Worm (Caenorhabditis elegans) whole organism, midembryonic: ENCODE measurements around the gene F10G7.9.

Experiments used
- T22C8.4 ChIP-seq: fragments of 200-800 bp; sonication (Bioruptor generic); IDR thresholded peaks from 2 replicates; pipeline ENCODE4 v1.3.6; 2022; ENCODE audit warnings: missing genetic modification characterization, missing compliant biosample characterization
- cog-1 ChIP-seq: sonication (generic microtip); optimal IDR thresholded peaks from 2 replicates; lab custom pipeline; 2016; ENCODE audit warnings: missing genetic modification characterization, missing compliant biosample characterization
- flt-1 ChIP-seq: fragments of 200-800 bp; sonication (Bioruptor generic); IDR thresholded peaks from 2 replicates; pipeline ENCODE4 v1.3.6; 2022; ENCODE audit warnings: missing genetic modification characterization, missing compliant biosample characterization
- klf-2 ChIP-seq: fragments of 200-800 bp; sonication (Bioruptor generic); conservative IDR thresholded peaks from 2 replicates; pipeline ENCODE4 v1.3.6; 2022; ENCODE audit warnings: missing genetic modification reagents, missing genetic modification characterization, missing compliant biosample characterization
- med-1 ChIP-seq: sonication (generic microtip); optimal IDR thresholded peaks from 2 replicates; lab custom pipeline; 2017; ENCODE audit warnings: missing genetic modification characterization, mild to moderate bottlenecking, missing compliant biosample characterization, antibody characterized with exemption, missing genetic modification reagents; ENCODE audit not compliant: insufficient read depth
- ref-1 ChIP-seq: fragments of 200-800 bp; sonication (Bioruptor generic); conservative IDR thresholded peaks from 2 replicates; pipeline ENCODE4 v1.3.6; 2022; ENCODE audit warnings: missing genetic modification reagents, missing genetic modification characterization, missing compliant biosample characterization
- tab-1 ChIP-seq: fragments of 200-800 bp; sonication (Bioruptor generic); IDR thresholded peaks from 2 replicates; pipeline ENCODE4 v1.3.6; 2022; ENCODE audit warnings: missing genetic modification characterization, missing compliant biosample characterization
- ztf-23 ChIP-seq: fragments of 200-800 bp; sonication (Bioruptor generic); IDR thresholded peaks from 2 replicates; pipeline ENCODE4 v1.3.6; 2022; ENCODE audit warnings: missing genetic modification reagents, missing genetic modification characterization, missing compliant biosample characterization
- ztf-29 ChIP-seq: fragments of 200-800 bp; sonication (Bioruptor generic); IDR thresholded peaks from 2 replicates; pipeline ENCODE4 v1.3.6; 2022; ENCODE audit warnings: missing genetic modification reagents, missing genetic modification characterization, missing compliant biosample characterization

The F10G7.9 gene

DNA sequence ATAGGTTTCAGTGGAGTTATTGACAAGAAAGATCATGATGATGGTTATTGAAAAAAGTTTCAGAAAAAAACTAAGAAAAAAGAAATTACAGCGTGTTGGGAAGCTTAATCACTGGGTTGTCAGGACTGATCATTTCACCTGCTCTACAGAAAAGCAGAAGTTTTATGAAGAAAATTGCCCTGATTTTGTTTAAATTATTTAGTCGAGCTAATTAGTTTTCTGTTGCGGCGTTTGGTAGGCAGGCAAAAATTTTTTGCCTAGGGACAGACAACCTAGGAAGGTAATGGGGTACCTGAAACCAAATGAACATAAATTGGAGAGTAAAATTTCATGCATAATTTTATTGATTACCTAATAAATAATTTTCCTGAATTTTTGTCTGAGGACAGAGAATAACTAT is 22.6 kb downstream of the F10G7.9 start, which contains the start of gene sre-40:
Gene sre-40, minus strand, starts transcription at position 101 of the 400 bp plus-strand sequence.
- TF ChIP-seq ref-1 (GFP tag; lab: Robert Waterston, UW) = no peak
- TF ChIP-seq ztf-29 (GFP tag; lab: Robert Waterston, UW) = no peak
- TF ChIP-seq flt-1 (GFP tag; lab: Robert Waterston, UW) = no peak
- no peak for TF ChIP-seq klf-2 (GFP tag; lab: Robert Waterston, UW)
- TF ChIP-seq cog-1 (tag; lab: Kevin White, UChicago) = no peak
- no peak for TF ChIP-seq ztf-23 (GFP tag; lab: Robert Waterston, UW)
- no peak for TF ChIP-seq tab-1 (GFP tag; lab: Robert Waterston, UW)
- TF ChIP-seq T22C8.4 (GFP tag; lab: Robert Waterston, UW) = no peak
- TF ChIP-seq med-1 = no peak

DNA sequence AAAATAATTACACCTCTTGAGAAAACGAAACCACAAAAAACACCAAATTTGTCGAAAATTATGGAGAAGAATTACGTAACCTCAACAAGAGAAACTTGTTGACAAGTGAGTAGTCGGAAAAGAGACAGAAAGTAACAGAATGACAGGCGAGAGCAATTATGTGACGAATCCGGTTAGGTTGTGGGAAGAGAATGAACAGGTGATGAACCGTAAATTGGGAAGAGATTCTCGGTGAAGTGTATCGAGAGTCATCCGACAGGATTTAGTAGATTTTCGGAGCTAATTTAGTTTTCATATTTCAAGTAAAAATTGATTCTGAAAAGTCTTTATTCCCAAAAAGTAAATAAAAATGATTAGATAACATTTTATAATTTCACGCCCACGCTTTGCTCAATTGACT is 24.9 kb downstream of the F10G7.9 start, which contains the start of gene T05A7.7:
Gene T05A7.7, minus strand, starts transcription at position 101 of the 400 bp plus-strand sequence.
- TF ChIP-seq ztf-23 (GFP tag; lab: Robert Waterston, UW) (no peak), ref-1 (GFP tag; lab: Robert Waterston, UW) (no peak)

DNA sequence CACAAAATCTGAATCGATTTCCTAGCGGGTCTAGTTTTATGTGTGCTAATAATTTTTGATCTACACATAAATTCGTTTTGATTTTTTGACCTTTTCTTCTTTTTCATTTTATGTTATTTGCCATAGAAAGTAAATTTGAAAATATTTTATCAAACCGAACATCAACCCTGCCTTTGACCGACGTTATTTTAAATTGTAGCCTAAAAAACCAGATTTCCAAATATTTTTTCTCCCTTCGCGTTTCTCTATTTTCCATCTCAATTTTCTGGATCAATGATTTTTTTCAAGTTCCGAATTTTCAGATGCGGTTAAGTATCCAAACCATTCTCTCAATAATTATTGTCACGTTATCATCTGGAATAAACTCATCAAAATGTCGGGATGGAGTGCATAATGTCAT is 28.4 kb downstream of the F10G7.9 start, which contains the start of gene T05A7.1:
Gene T05A7.1, plus strand, starts transcription at position 301 of the 400 bp plus-strand sequence.
- TF ChIP-seq flt-1 (GFP tag; lab: Robert Waterston, UW) (no peak), cog-1 (tag; lab: Kevin White, UChicago) (no peak), T22C8.4 (GFP tag; lab: Robert Waterston, UW) (no peak), ztf-29 (GFP tag; lab: Robert Waterston, UW) (no peak), ztf-23 (GFP tag; lab: Robert Waterston, UW) (no peak), tab-1 (GFP tag; lab: Robert Waterston, UW) (no peak), ref-1 (GFP tag; lab: Robert Waterston, UW) (no peak), klf-2 (GFP tag; lab: Robert Waterston, UW) (no peak), med-1 (no peak)

DNA sequence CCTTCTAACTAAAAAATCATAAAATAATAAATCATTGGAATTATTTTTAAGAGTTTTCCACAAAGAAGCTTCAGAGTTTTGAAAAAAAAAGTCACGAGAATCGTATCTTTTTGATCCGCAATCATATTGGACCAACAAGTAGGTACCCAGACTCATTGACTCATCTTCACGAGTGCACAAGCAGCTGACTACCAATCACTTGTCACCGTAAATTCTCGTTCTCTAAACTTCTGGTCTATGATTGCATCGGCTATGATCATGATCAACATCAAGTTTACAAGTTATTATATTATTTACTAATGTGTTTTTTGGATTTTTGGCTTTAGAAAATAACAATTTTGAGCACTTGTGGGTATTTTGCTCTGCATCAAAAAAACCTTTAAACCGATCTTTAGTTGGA is 30.0 kb downstream of the F10G7.9 start:
- TF ChIP-seq ztf-23 (GFP tag; lab: Robert Waterston, UW) = no peak

DNA sequence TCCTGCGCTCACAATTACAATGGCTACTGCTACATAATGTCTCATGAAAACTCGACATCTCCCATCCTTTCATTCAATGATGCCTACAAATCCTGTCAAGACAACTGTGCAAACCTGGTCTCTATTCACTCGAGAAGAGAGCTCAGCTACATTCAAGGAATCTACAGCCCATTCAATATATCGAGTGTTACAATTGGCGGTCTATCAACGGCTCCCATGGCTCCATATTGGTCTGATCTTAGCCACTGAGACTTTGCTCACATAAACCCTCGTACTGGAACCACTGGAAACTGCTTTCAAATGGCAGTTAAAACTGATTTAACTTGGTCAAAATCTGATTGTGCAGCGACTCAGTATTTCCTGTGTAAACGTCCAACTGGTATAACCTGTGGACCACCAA is 30.8 kb downstream of the F10G7.9 start, which contains the start of gene T05A7.3:
Gene T05A7.3, plus strand, starts transcription at position 301 of the 400 bp plus-strand sequence.
- TF ChIP-seq ref-1 (GFP tag; lab: Robert Waterston, UW) (no peak), ztf-23 (GFP tag; lab: Robert Waterston, UW) (no peak), ztf-29 (GFP tag; lab: Robert Waterston, UW) (no peak), med-1 (no peak), tab-1 (GFP tag; lab: Robert Waterston, UW) (no peak), klf-2 (GFP tag; lab: Robert Waterston, UW) (no peak), cog-1 (tag; lab: Kevin White, UChicago) (no peak), T22C8.4 (GFP tag; lab: Robert Waterston, UW) (no peak), flt-1 (GFP tag; lab: Robert Waterston, UW) (no peak)

DNA sequence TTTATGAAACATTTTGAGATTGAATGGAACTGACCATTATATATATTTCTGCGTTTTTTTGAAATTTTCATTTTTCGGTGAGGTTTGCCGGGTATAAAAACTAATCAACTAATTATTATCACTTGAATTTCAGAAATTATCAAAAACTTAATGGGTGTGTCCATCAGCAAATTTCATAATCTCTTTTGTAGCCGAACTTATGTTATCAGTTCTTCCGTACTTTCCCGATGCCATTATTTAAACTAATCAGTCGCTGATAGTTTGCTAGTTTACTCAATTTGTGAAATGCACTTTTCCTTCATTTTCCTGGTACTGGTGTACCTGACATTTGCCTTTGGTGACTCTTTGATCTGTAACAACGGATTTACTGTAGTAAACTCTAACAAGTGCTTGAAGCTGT is 32.1 kb downstream of the F10G7.9 start:
- TF ChIP-seq flt-1 (GFP tag; lab: Robert Waterston, UW) (no peak), ztf-23 (GFP tag; lab: Robert Waterston, UW) (no peak), med-1 (no peak), ref-1 (GFP tag; lab: Robert Waterston, UW) (no peak), cog-1 (tag; lab: Kevin White, UChicago) (no peak), ztf-29 (GFP tag; lab: Robert Waterston, UW) (no peak), T22C8.4 (GFP tag; lab: Robert Waterston, UW) (no peak), tab-1 (GFP tag; lab: Robert Waterston, UW) (no peak), klf-2 (GFP tag; lab: Robert Waterston, UW) (no peak)

DNA sequence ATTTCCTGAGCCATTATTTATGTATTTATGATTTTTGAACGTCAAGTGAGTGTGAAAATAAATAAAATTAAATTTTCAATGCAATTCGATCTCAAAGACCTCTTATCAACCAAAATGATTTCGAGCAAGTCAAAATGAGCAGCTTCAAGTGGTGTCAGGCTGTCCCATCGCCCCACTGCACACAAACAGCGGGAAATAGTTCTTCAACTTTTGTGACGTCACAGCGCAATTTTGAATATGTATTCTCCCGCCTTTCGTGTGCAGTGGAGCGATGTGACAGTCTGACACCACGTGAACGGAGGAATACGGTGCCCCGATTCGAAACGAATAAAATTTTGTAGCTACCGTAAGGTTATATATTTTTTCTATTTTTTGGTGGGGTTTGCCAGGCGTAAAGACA is 32.6 kb downstream of the F10G7.9 start:
- TF ChIP-seq cog-1 (tag; lab: Kevin White, UChicago) (no peak), tab-1 (GFP tag; lab: Robert Waterston, UW) (no peak), med-1 (no peak), ztf-23 (GFP tag; lab: Robert Waterston, UW) (no peak), T22C8.4 (GFP tag; lab: Robert Waterston, UW) (no peak), ref-1 (GFP tag; lab: Robert Waterston, UW) (no peak), flt-1 (GFP tag; lab: Robert Waterston, UW) (no peak), klf-2 (GFP tag; lab: Robert Waterston, UW) (no peak), ztf-29 (GFP tag; lab: Robert Waterston, UW) (no peak)

DNA sequence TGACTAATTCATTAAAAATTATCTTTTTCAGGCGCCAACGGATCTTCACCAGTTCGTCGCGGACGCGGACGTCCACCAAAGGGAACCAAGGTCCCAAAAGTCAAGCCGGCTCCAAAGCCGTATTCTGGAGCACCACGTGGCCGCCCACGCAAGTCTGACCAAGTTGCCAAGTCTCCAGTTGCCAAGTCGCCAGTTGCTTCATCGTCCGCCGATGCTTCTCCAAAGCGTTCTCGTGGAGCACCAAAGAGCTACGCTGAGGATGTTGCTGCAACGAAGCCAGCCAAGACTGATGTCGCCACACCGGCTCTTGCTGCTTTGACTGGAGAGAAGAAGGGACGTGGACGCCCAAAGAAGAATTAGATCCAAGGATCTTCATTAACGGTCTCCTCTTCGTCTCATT is 33.0 kb downstream of the F10G7.9 start:
- TF ChIP-seq flt-1 (GFP tag; lab: Robert Waterston, UW) = no peak
- TF ChIP-seq ref-1 (GFP tag; lab: Robert Waterston, UW) = no peak
- TF ChIP-seq T22C8.4 (GFP tag; lab: Robert Waterston, UW) = no peak
- TF ChIP-seq klf-2 (GFP tag; lab: Robert Waterston, UW) = no peak
- TF ChIP-seq tab-1 (GFP tag; lab: Robert Waterston, UW) = no peak
- no peak for TF ChIP-seq ztf-23 (GFP tag; lab: Robert Waterston, UW)
- no peak for TF ChIP-seq cog-1 (tag; lab: Kevin White, UChicago)
- no peak for TF ChIP-seq ztf-29 (GFP tag; lab: Robert Waterston, UW)
- TF ChIP-seq med-1 = no peak

DNA sequence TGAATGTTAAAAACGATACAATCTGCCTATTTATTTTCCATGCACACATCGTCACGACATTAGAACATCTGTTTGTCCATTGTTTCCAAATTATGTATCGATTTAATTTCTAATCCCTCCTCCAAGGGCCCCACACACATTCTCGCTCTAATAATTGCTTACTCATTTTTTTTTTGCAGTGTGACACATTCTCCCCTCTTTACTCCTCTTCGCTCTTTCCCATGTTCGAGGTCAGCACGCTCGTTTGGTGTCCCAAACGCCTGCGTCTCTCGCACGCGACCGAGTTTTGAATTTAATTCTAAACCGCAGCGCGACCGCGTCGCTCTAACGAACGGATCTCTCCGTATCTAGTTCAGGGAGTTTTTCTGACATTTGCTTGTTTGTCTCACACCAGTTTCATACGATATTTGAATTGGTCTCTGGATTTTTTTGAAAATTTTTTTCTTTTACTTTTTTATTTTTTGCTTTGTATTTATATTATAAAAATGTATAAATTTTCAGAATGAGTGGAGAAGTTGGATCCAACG is 33.6 kb downstream of the F10G7.9 start, which contains the start of the genes clec-140 and hmg-11:
Gene clec-140, plus strand, starts transcription at position 477 of the 527 bp plus-strand sequence.
Gene hmg-11, plus strand, starts transcription at position 502 of the 527 bp plus-strand sequence.
- 0 out of 2 replicates have a peak, but pooled peaks have one; percentile 37 for TF ChIP-seq flt-1 (GFP tag; lab: Robert Waterston, UW)
- TF ChIP-seq klf-2 (GFP tag; lab: Robert Waterston, UW) = no peak
- no peak for TF ChIP-seq tab-1 (GFP tag; lab: Robert Waterston, UW)
- TF ChIP-seq ztf-29 (GFP tag; lab: Robert Waterston, UW) = no peak
- TF ChIP-seq T22C8.4 (GFP tag; lab: Robert Waterston, UW) = peak; percentile 52
- TF ChIP-seq ztf-23 (GFP tag; lab: Robert Waterston, UW) = 0 out of 2 replicates have a peak, but pooled peaks have one; percentile 52
- no peak for TF ChIP-seq med-1
- peak; percentile 66 for TF ChIP-seq cog-1 (tag; lab: Kevin White, UChicago)
- no peak for TF ChIP-seq ref-1 (GFP tag; lab: Robert Waterston, UW)
